Fruit fly (Drosophila melanogaster): ENCODE results near the gene kirre.

dm6 chrX:3055783-3056182 lies 315.6 kb downstream of the kirre start:
- TF ChIP-seq CG8478 (optimal IDR thresholded peaks at IDR 0.05): no peak
- no peak for TF ChIP-seq CTCF (optimal IDR thresholded peaks at IDR 0.05)
